Worm (Caenorhabditis elegans): ENCODE measurements around the gene F14B8.5.

DNA sequence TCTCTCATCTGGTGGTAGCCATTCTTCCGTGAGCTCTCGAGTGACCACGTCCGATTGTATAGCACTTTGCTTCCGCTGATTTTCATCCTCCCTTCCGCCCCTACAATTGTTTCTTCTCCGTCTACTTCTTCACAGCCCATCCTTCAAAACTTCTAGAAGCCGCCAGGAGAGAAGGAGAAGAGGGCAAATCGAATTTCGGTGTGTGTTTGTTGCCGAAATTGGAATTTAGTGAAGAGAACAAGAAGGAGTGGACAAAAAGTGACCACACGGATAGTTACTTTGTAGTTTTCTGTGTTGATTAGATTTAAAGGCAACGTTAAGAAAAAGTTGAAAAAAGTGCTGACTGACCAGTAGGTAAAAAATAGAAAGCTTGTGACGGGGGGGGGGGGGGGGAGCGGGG, 35.4 kb downstream of the F14B8.5 start:
- no peak for TF ChIP-seq dao-5 (tag; optimal IDR thresholded peaks at IDR 0.05)
- no peak for TF ChIP-seq W03F9.2 (tag; optimal IDR thresholded peaks at IDR 0.05)
- no peak for TF ChIP-seq him-1 (tag; optimal IDR thresholded peaks at IDR 0.05)

Data from whole organism, L4/young adult.